Worm (Caenorhabditis elegans): ENCODE data around the gene urb-1.

The urb-1 gene

ce11 chrV:6400950-6401551 is 22.9 kb downstream of the urb-1 start:
- TF ChIP-seq sem-2 (GFP tag; optimal IDR thresholded peaks at IDR 0.05) (no peak), nhr-12 (tag; optimal IDR thresholded peaks at IDR 0.05) (no peak), lin-32 (GFP tag; optimal IDR thresholded peaks at IDR 0.05) (no peak), blmp-1 (tag; optimal IDR thresholded peaks at IDR 0.05) (no peak), ceh-83 (GFP tag; optimal IDR thresholded peaks at IDR 0.05) (no peak), ceh-43 (GFP tag; optimal IDR thresholded peaks at IDR 0.05) (no peak), bed-3 (GFP tag; optimal IDR thresholded peaks at IDR 0.05) (no peak), ces-1 (GFP tag; optimal IDR thresholded peaks at IDR 0.05) (no peak), unc-62 (GFP tag; optimal IDR thresholded peaks at IDR 0.05) (no peak), nhr-2 (tag; optimal IDR thresholded peaks at IDR 0.05) (no peak), ztf-11 (tag; optimal IDR thresholded peaks at IDR 0.05) (no peak), flh-1 (GFP tag; optimal IDR thresholded peaks at IDR 0.05) (no peak), drap-1 (GFP tag; optimal IDR thresholded peaks at IDR 0.05) (no peak), elt-3 (tag; optimal IDR thresholded peaks at IDR 0.05) (no peak), ham-2 (GFP tag; optimal IDR thresholded peaks at IDR 0.05) (no peak), nhr-76 (tag; optimal IDR thresholded peaks at IDR 0.05) (no peak), pha-4 (tag; optimal IDR thresholded peaks at IDR 0.05) (no peak)

ce11 chrV:6400528-6400927 is 23.4 kb downstream of the urb-1 start:
- no peak for TF ChIP-seq lsy-2 (tag; optimal IDR thresholded peaks at IDR 0.05)

ce11 chrV:6399831-6400230 is 24.1 kb downstream of the urb-1 start, which contains the start of gene gfi-1:
TSS of gene gfi-1 (minus strand) at chrV:6399931.
- TF ChIP-seq cnd-1 (tag; optimal IDR thresholded peaks at IDR 0.05) (no peak), nhr-76 (tag; optimal IDR thresholded peaks at IDR 0.05) (no peak), nhr-12 (tag; optimal IDR thresholded peaks at IDR 0.05) (no peak), drap-1 (GFP tag; optimal IDR thresholded peaks at IDR 0.05) (no peak), mep-1 (tag; optimal IDR thresholded peaks at IDR 0.05) (no peak), zip-8 (tag; optimal IDR thresholded peaks at IDR 0.05) (no peak), elt-3 (tag; optimal IDR thresholded peaks at IDR 0.05) (no peak), mab-5 (tag; optimal IDR thresholded peaks at IDR 0.05) (no peak), flh-1 (GFP tag; optimal IDR thresholded peaks at IDR 0.05) (no peak), blmp-1 (tag; optimal IDR thresholded peaks at IDR 0.05) (no peak), mls-2 (tag; optimal IDR thresholded peaks at IDR 0.05) (no peak), tbx-8 (GFP tag; optimal IDR thresholded peaks at IDR 0.05) (no peak), ceh-83 (GFP tag; optimal IDR thresholded peaks at IDR 0.05) (no peak), pha-4 (tag; optimal IDR thresholded peaks at IDR 0.05) (no peak), ztf-11 (tag; optimal IDR thresholded peaks at IDR 0.05) (no peak), hlh-1 (tag; optimal IDR thresholded peaks at IDR 0.05) (no peak), snpc-4 (tag; optimal IDR thresholded peaks at IDR 0.05) (no peak)

ce11 chrV:6398922-6399321 is 25.0 kb downstream of the urb-1 start:
- TF ChIP-seq nhr-237 (tag; optimal IDR thresholded peaks at IDR 0.05) (no peak), nhr-76 (tag; optimal IDR thresholded peaks at IDR 0.05) (no peak), blmp-1 (tag; optimal IDR thresholded peaks at IDR 0.05) (no peak), elt-1 (tag; optimal IDR thresholded peaks at IDR 0.05; ENCODE audit: borderline replicate concordance, insufficient read depth) (no peak), nhr-12 (tag; optimal IDR thresholded peaks at IDR 0.05) (no peak), bed-3 (GFP tag; optimal IDR thresholded peaks at IDR 0.05) (no peak), ztf-11 (tag; optimal IDR thresholded peaks at IDR 0.05) (no peak), cnd-1 (tag; optimal IDR thresholded peaks at IDR 0.05) (no peak), unc-39 (tag; optimal IDR thresholded peaks at IDR 0.05) (no peak), ceh-43 (GFP tag; optimal IDR thresholded peaks at IDR 0.05) (no peak), drap-1 (GFP tag; optimal IDR thresholded peaks at IDR 0.05) (no peak), zip-8 (tag; optimal IDR thresholded peaks at IDR 0.05) (no peak), hlh-1 (tag; optimal IDR thresholded peaks at IDR 0.05) (no peak), ceh-39 (tag; optimal IDR thresholded peaks at IDR 0.05) (no peak), M03D4.4 (tag; optimal IDR thresholded peaks at IDR 0.05) (no peak), tbx-8 (GFP tag; optimal IDR thresholded peaks at IDR 0.05) (no peak), flh-1 (GFP tag; optimal IDR thresholded peaks at IDR 0.05) (no peak), sptf-1 (tag; optimal IDR thresholded peaks at IDR 0.05) (no peak), lin-32 (GFP tag; optimal IDR thresholded peaks at IDR 0.05) (no peak)

- no peak for TF ChIP-seq nhr-12 (tag; optimal IDR thresholded peaks at IDR 0.05)
- TF ChIP-seq unc-120 (tag; optimal IDR thresholded peaks at IDR 0.05; ENCODE audit: poor library complexity, severe bottlenecking), result no peak
- no peak for TF ChIP-seq ceh-43 (GFP tag; optimal IDR thresholded peaks at IDR 0.05)
- no peak for TF ChIP-seq sem-2 (GFP tag; optimal IDR thresholded peaks at IDR 0.05)
- no peak for TF ChIP-seq mls-2 (tag; optimal IDR thresholded peaks at IDR 0.05)
Observed at ce11 chrV:6390163-6390562, 33.8 kb downstream of the urb-1 start, which contains the start of gene F57F4.1. TSS of gene F57F4.1 (plus strand) at chrV:6390463.
